Fruit fly (Drosophila melanogaster) whole organism, prepupa: Measurements from ENCODE around the gene CG15597.
A peak's percentile ranks its signal among the peaks of the same experiment; 100 is the strongest.

Experiments
- Blimp-1 ChIP-seq: fragments of 200-800 bp; sonication (Bioruptor generic); optimal IDR thresholded peaks from 3 replicates; lab custom pipeline; 2017; ENCODE audit warnings: missing biosample characterization, missing genetic modification characterization, mild to moderate bottlenecking, moderate library complexity, missing genetic modification reagents
- CG11294 ChIP-seq: fragments of 200-800 bp; sonication (Bioruptor generic); IDR thresholded peaks from 2 replicates; pipeline ENCODE4 v1.3.6; 2022; ENCODE audit warnings: missing biosample characterization, missing genetic modification characterization
- CG1621 ChIP-seq: fragments of 200-800 bp; sonication (Bioruptor generic); optimal IDR thresholded peaks from 3 replicates; lab custom pipeline; 2018; ENCODE audit warnings: missing biosample characterization, mild to moderate bottlenecking, missing genetic modification characterization
- CG16779 ChIP-seq: fragments of 200-800 bp; sonication (Bioruptor generic); optimal IDR thresholded peaks from 3 replicates; lab custom pipeline; 2017; ENCODE audit warnings: missing biosample characterization, mild to moderate bottlenecking, missing genetic modification characterization
- CG3032 ChIP-seq: fragments of 200-800 bp; optimal IDR thresholded peaks from 2 replicates; lab custom pipeline; 2019; ENCODE audit warnings: missing biosample characterization, mild to moderate bottlenecking, missing genetic modification characterization, moderate library complexity
- CG31627 ChIP-seq: fragments of 200-800 bp; sonication (Bioruptor generic); optimal IDR thresholded peaks from 3 replicates; lab custom pipeline; 2016; ENCODE audit warnings: missing biosample characterization, missing genetic modification characterization
- CG32006 ChIP-seq: fragments of 200-800 bp; sonication (Bioruptor generic); optimal IDR thresholded peaks from 3 replicates; lab custom pipeline; 2017; ENCODE audit warnings: missing biosample characterization, mild to moderate bottlenecking, missing genetic modification characterization
- CG34406 ChIP-seq: fragments of 200-800 bp; sonication (Bioruptor generic); optimal IDR thresholded peaks from 3 replicates; lab custom pipeline; 2016; ENCODE audit warnings: missing biosample characterization, missing genetic modification characterization
- CG6163 ChIP-seq: fragments of 200-800 bp; sonication (Bioruptor generic); IDR thresholded peaks from 3 replicates; pipeline ENCODE4 v1.3.6; 2022; ENCODE audit warnings: missing biosample characterization, missing genetic modification characterization
- CG6276 ChIP-seq: fragments of 200-800 bp; sonication (Bioruptor generic); optimal IDR thresholded peaks from 2 replicates; lab custom pipeline; 2017; ENCODE audit warnings: missing biosample characterization, mild to moderate bottlenecking, missing genetic modification characterization
- CG6854 ChIP-seq: fragments of 200-800 bp; sonication (Bioruptor generic); optimal IDR thresholded peaks from 2 replicates; lab custom pipeline; 2017; ENCODE audit warnings: missing biosample characterization, mild to moderate bottlenecking, missing genetic modification characterization
- CG8119 ChIP-seq: fragments of 200-800 bp; sonication (Bioruptor generic); IDR thresholded peaks from 3 replicates; pipeline ENCODE4 v1.3.6; 2022; ENCODE audit warnings: missing biosample characterization, missing genetic modification characterization
- CG8319 ChIP-seq: fragments of 200-800 bp; sonication (Bioruptor generic); optimal IDR thresholded peaks from 3 replicates; lab custom pipeline; 2016; ENCODE audit warnings: missing biosample characterization, missing genetic modification characterization
- CG8632 ChIP-seq: fragments of 200-800 bp; sonication (Bioruptor generic); optimal IDR thresholded peaks from 3 replicates; lab custom pipeline; 2016; ENCODE audit warnings: missing biosample characterization, missing genetic modification characterization
- Eip75B ChIP-seq: fragments of 200-800 bp; sonication (Bioruptor generic); optimal IDR thresholded peaks from 3 replicates; lab custom pipeline; 2016; ENCODE audit warnings: missing biosample characterization, missing genetic modification characterization
- Eip78C ChIP-seq: fragments of 200-800 bp; sonication (Bioruptor generic); peaks from one replicate; lab custom pipeline; 2016; ENCODE audit warnings: missing biosample characterization, missing genetic modification characterization
- Eip93F ChIP-seq: fragments of 200-800 bp; sonication (Bioruptor generic); optimal IDR thresholded peaks from 2 replicates; lab custom pipeline; 2016; ENCODE audit warnings: missing biosample characterization, mild to moderate bottlenecking, missing genetic modification characterization
- Ets96B ChIP-seq: fragments of 200-800 bp; optimal IDR thresholded peaks from 2 replicates; lab custom pipeline; 2019; ENCODE audit warnings: missing biosample characterization, mild to moderate bottlenecking, missing genetic modification characterization, moderate library complexity
- Hr39 ChIP-seq: fragments of 200-800 bp; sonication (Bioruptor generic); optimal IDR thresholded peaks from 2 replicates; lab custom pipeline; 2016; ENCODE audit warnings: missing biosample characterization, missing genetic modification characterization
- Hr4 ChIP-seq: fragments of 200-800 bp; sonication (Bioruptor generic); optimal IDR thresholded peaks from 3 replicates; lab custom pipeline; 2016; ENCODE audit warnings: missing biosample characterization, missing genetic modification characterization
- Sox102F ChIP-seq: fragments of 200-800 bp; sonication (Bioruptor generic); optimal IDR thresholded peaks from 2 replicates; lab custom pipeline; 2016; ENCODE audit warnings: missing biosample characterization, mild to moderate bottlenecking, missing genetic modification characterization
- Sox15 ChIP-seq: fragments of 200-800 bp; sonication (Bioruptor generic); optimal IDR thresholded peaks from 3 replicates; lab custom pipeline; 2016; ENCODE audit warnings: missing biosample characterization, missing genetic modification characterization
- acj6 ChIP-seq: fragments of 200-800 bp; sonication (Bioruptor generic); optimal IDR thresholded peaks from 3 replicates; lab custom pipeline; 2016; ENCODE audit warnings: missing biosample characterization, missing genetic modification characterization
- cyc ChIP-seq: fragments of 200-800 bp; sonication (Bioruptor generic); optimal IDR thresholded peaks from 3 replicates; lab custom pipeline; 2016; ENCODE audit warnings: missing biosample characterization, missing genetic modification characterization
- eg ChIP-seq: fragments of 200-800 bp; sonication (Bioruptor generic); IDR thresholded peaks from 3 replicates; pipeline ENCODE4 v1.3.6; 2022; ENCODE audit warnings: missing biosample characterization, missing genetic modification characterization
- esn ChIP-seq: fragments of 200-800 bp; sonication (Bioruptor generic); optimal IDR thresholded peaks from 2 replicates; lab custom pipeline; 2016; ENCODE audit warnings: missing biosample characterization, mild to moderate bottlenecking, missing genetic modification characterization, moderate library complexity
- fd59A ChIP-seq: fragments of 200-800 bp; sonication (Bioruptor generic); optimal IDR thresholded peaks from 2 replicates; lab custom pipeline; 2017; ENCODE audit warnings: missing biosample characterization, mild to moderate bottlenecking, missing genetic modification characterization, missing genetic modification reagents
- lz ChIP-seq: fragments of 200-800 bp; sonication (Bioruptor generic); optimal IDR thresholded peaks from 3 replicates; lab custom pipeline; 2016; ENCODE audit warnings: missing biosample characterization, missing genetic modification characterization
- spab ChIP-seq: fragments of 200-800 bp; sonication (Bioruptor generic); optimal IDR thresholded peaks from 2 replicates; lab custom pipeline; 2017; ENCODE audit warnings: missing biosample characterization, mild to moderate bottlenecking, missing genetic modification characterization, missing genetic modification reagents
- svp ChIP-seq: fragments of 200-800 bp; sonication (Bioruptor generic); peaks from one replicate; lab custom pipeline; 2016; ENCODE audit warnings: missing biosample characterization, missing genetic modification characterization
- topi ChIP-seq: fragments of 200-800 bp; sonication (Bioruptor generic); optimal IDR thresholded peaks from 3 replicates; lab custom pipeline; 2016; ENCODE audit warnings: missing biosample characterization, missing genetic modification characterization
- vri ChIP-seq: fragments of 200-800 bp; sonication (Bioruptor generic); optimal IDR thresholded peaks from 3 replicates; lab custom pipeline; 2016; ENCODE audit warnings: missing biosample characterization, mild to moderate bottlenecking, missing genetic modification characterization

Gene CG15597

DNA sequence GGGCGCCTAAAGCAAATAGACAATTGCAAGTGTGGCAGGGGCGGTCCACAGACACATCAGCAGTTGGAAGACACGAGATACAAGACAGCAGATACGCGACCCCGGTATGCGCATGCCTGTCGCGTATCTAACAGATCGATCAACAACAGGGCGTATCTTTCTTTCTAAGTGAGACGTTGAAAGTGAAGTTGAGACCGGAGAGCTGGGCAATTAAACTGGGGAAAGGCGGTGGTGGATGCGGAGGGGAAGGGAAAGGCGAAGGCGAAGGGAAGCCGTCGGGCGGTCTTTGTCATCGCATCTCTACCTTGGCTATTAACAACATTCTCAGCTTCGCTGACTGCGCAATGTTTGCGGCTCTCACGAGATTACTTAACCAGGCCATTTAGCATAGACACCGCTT, 9.0 kb upstream of the CG15597 start:
- TF ChIP-seq CG6276 (GFP tag; lab: Kevin White, UChicago), result no peak
- no peak for TF ChIP-seq Hr4 (GFP tag; lab: Kevin White, UChicago)
- no peak for TF ChIP-seq CG8119 (GFP tag; lab: Robert Waterston, UW)
- TF ChIP-seq esn (GFP tag; lab: Kevin White, UChicago), result no peak
- no peak for TF ChIP-seq topi
- no peak for TF ChIP-seq CG1621 (tag; lab: Kevin White, UChicago)
- TF ChIP-seq acj6 (GFP tag; lab: Kevin White, UChicago), result no peak
- TF ChIP-seq cyc (GFP tag; lab: Kevin White, UChicago), result no peak
- TF ChIP-seq Sox102F (GFP tag; lab: Kevin White, UChicago), result no peak
- TF ChIP-seq fd59A, result no peak
- no peak for TF ChIP-seq CG8319 (GFP tag; lab: Kevin White, UChicago)
- TF ChIP-seq Hr39, result no peak
- TF ChIP-seq CG6854, result no peak
- TF ChIP-seq eg (GFP tag; lab: Robert Waterston, UW), result no peak
- no peak for TF ChIP-seq CG6163 (GFP tag; lab: Robert Waterston, UW)
- TF ChIP-seq CG3032, result no peak
- TF ChIP-seq CG11294 (GFP tag; lab: Robert Waterston, UW), result no peak
- TF ChIP-seq vri (GFP tag; lab: Kevin White, UChicago), result no peak
- no peak for TF ChIP-seq Blimp-1 (GFP tag; lab: Kevin White, UChicago)
- TF ChIP-seq lz (GFP tag; lab: Kevin White, UChicago), result no peak
- TF ChIP-seq, all 60 proteins: peak for 0

DNA sequence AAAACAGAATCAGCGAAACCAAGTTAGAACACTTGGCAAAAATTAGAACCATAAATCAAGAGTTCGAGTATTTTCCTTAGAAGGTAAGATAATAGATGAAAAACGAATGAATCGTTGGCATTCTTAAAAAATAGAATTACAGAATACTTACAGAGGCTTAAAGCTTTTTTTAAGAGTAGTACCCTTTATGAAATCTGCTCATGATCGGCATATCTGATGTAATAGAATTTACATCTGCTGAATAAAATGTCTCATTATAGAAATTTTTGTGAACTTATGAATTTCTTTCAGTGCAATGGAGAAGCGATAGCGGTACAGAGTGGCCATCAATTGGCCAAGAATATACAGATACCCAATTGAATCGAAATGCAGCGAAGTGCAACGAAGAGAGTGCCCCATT, 6.4 kb upstream of the CG15597 start, which contains the start of gene Osi13:
TSS of gene Osi13 (plus strand) at position 301 of the 400 bp plus-strand sequence.
- TF ChIP-seq Sox15 (GFP tag; lab: Kevin White, UChicago) (no peak), Sox102F (GFP tag; lab: Kevin White, UChicago) (no peak), CG32006 (GFP tag; lab: Kevin White, UChicago) (peak; percentile 3), esn (GFP tag; lab: Kevin White, UChicago) (no peak)
- TF ChIP-seq, all 60 proteins: peak for 1

dm6 chr3R:6290289-6290688, 5.3 kb upstream of the CG15597 start:
- no peak for TF ChIP-seq CG34406 (GFP tag; lab: Kevin White, UChicago)
- TF ChIP-seq CG16779 (tag; lab: Kevin White, UChicago), result no peak
- no peak for TF ChIP-seq Eip75B (GFP tag; lab: Kevin White, UChicago)

DNA sequence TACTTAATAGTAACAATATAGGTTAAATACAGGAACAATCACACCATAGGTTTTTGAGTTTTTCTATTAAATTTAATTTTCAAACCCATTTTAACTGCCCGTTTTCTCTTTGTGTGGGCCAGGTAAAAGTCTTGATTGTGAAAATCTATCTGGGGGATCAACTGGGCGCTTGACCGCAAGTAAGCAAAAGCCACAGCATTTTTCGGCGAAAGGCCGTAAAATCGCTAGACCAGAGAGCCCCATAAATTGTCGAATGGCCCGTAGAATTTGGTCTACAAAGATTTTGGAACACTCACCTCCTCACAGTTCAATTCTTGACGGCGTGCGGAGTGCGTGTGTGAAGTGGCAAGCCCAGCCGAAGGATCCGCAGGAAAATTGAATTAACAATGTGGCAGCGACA, 2.4 kb upstream of the CG15597 start, which contains the start of gene CG15594:
TSS of gene CG15594 (plus strand) at position 301 of the 400 bp plus-strand sequence.
- TF ChIP-seq svp, result peak; percentile 15
- TF ChIP-seq Eip93F, result no peak

DNA sequence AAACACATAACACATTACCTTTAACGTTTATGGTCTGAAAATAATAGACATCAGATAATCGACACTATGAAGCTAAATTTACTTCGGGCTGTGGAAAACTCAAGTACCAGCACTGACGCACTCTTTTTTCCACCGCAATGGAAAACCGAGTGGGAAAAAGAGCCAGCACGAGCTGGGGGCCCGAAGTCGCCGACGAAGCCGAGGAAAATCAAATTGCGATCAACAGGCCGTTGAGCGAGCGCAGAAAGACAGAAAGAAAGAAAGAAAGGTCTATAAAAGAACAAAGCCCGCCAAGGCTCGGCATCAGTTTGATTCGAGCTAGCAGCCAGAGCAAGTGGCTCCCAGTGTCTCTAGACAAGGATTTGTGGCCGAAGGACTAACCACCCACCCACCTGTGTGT, 6.8 kb downstream of the CG15597 start, which contains the start of gene Osi12:
TSS of gene Osi12 (plus strand) at position 301 of the 400 bp plus-strand sequence.
- TF ChIP-seq Eip78C (GFP tag; lab: Kevin White, UChicago) (no peak), CG32006 (GFP tag; lab: Kevin White, UChicago) (peak; percentile 19)
- TF ChIP-seq, all 60 proteins: peak for 1

DNA sequence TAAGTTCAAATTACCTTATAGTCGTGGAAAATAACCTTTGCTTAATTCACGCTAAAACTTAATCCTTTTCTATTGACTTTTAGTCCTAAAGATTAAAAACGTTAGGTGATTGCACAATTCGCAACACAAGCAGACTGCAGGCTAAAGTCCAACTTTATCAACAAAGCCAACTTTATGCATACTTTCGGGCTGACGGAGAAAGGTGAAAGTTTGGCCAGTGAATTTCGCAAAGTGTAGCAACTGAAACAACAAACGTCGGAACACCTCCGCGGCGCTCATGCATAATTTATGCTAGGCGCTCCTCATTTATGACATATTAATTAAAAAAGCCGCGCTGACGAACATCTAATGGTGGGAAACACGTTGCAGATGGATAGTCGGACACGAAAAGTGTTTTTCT, 15.0 kb downstream of the CG15597 start:
- no peak for TF ChIP-seq Ets96B (tag; lab: Kevin White, UChicago)
- no peak for TF ChIP-seq CG8632 (GFP tag; lab: Kevin White, UChicago)
- TF ChIP-seq eg (GFP tag; lab: Robert Waterston, UW), result 0 out of 3 replicates have a peak, but pooled peaks have one; percentile 33
- peak; percentile 60 for TF ChIP-seq CG6276 (GFP tag; lab: Kevin White, UChicago)
- no peak for TF ChIP-seq spab
- TF ChIP-seq CG31627, result no peak
- TF ChIP-seq, all 60 proteins: peak for 2
